Worm (Caenorhabditis elegans) whole organism, mixed stage, embryonic: ENCODE measurements around the gene fbxa-169.

Source experiments
- M03D4.4 ChIP-seq: sonication (generic microtip); optimal IDR thresholded peaks from 2 replicates; lab custom pipeline; 2017; ENCODE audit warnings: mild to moderate bottlenecking, missing genetic modification characterization, missing compliant biosample characterization
- bed-3 ChIP-seq: fragments of 200-800 bp; sonication (Bioruptor generic); optimal IDR thresholded peaks from 3 replicates; lab custom pipeline; 2018; ENCODE audit warnings: mild to moderate bottlenecking, missing genetic modification characterization, moderate library complexity, missing compliant biosample characterization
- blmp-1 ChIP-seq: fragments of 150-350 bp; optimal IDR thresholded peaks from 2 replicates; lab custom pipeline; 2014; ENCODE audit warnings: missing biosample characterization, missing genetic modification characterization
- ceh-39 ChIP-seq: fragments of 150-350 bp; optimal IDR thresholded peaks from 2 replicates; lab custom pipeline; 2014; ENCODE audit warnings: missing biosample characterization, missing genetic modification characterization
- ceh-43 ChIP-seq: fragments of 200-800 bp; sonication (Bioruptor generic); optimal IDR thresholded peaks from 2 replicates; lab custom pipeline; 2018; ENCODE audit warnings: mild to moderate bottlenecking, missing genetic modification characterization, moderate library complexity, missing compliant biosample characterization
- ceh-83 ChIP-seq: fragments of 200-800 bp; sonication (Bioruptor generic); optimal IDR thresholded peaks from 2 replicates; lab custom pipeline; 2018; ENCODE audit warnings: mild to moderate bottlenecking, missing genetic modification characterization, missing compliant biosample characterization
- ces-1 ChIP-seq: fragments of 150-350 bp; optimal IDR thresholded peaks from 2 replicates; lab custom pipeline; 2014; ENCODE audit warnings: missing biosample characterization, missing genetic modification reagents, missing genetic modification characterization
- cnd-1 ChIP-seq: fragments of 200-800 bp; sonication (Bioruptor generic); optimal IDR thresholded peaks from 2 replicates; lab custom pipeline; 2018; ENCODE audit warnings: mild to moderate bottlenecking, missing genetic modification characterization, missing compliant biosample characterization
- drap-1 ChIP-seq: fragments of 200-800 bp; sonication (Bioruptor generic); optimal IDR thresholded peaks from 3 replicates; lab custom pipeline; 2018; ENCODE audit warnings: mild to moderate bottlenecking, missing genetic modification characterization, missing compliant biosample characterization
- elt-1 ChIP-seq: sonication (generic microtip); optimal IDR thresholded peaks from 2 replicates; lab custom pipeline; 2017; ENCODE audit warnings: missing genetic modification characterization, mild to moderate bottlenecking, missing compliant biosample characterization, antibody characterized with exemption, moderate library complexity, borderline replicate concordance; ENCODE audit not compliant: insufficient read depth
- elt-3 ChIP-seq: fragments of 150-350 bp; optimal IDR thresholded peaks from 2 replicates; lab custom pipeline; 2014; ENCODE audit warnings: missing biosample characterization, missing genetic modification characterization
- flh-1 ChIP-seq: fragments of 200-800 bp; sonication (Bioruptor generic); optimal IDR thresholded peaks from 2 replicates; lab custom pipeline; 2018; ENCODE audit warnings: mild to moderate bottlenecking, missing genetic modification characterization, moderate library complexity, missing compliant biosample characterization
- ham-2 ChIP-seq: fragments of 200-800 bp; sonication (Bioruptor generic); optimal IDR thresholded peaks from 2 replicates; lab custom pipeline; 2018; ENCODE audit warnings: mild to moderate bottlenecking, missing genetic modification characterization, missing compliant biosample characterization
- hlh-1 ChIP-seq: fragments of 150-350 bp; optimal IDR thresholded peaks from 2 replicates; lab custom pipeline; 2014; ENCODE audit warnings: missing biosample characterization, missing genetic modification reagents, missing genetic modification characterization
- lin-13 ChIP-seq: fragments of 150-350 bp; optimal IDR thresholded peaks from 2 replicates; lab custom pipeline; 2014; ENCODE audit warnings: missing biosample characterization, missing genetic modification characterization
- lin-32 ChIP-seq: fragments of 200-800 bp; sonication (Bioruptor generic); optimal IDR thresholded peaks from 2 replicates; lab custom pipeline; 2018; ENCODE audit warnings: mild to moderate bottlenecking, missing genetic modification characterization, missing compliant biosample characterization
- lsy-2 ChIP-seq: fragments of 150-350 bp; optimal IDR thresholded peaks from 2 replicates; lab custom pipeline; 2014; ENCODE audit warnings: missing biosample characterization, missing genetic modification characterization
- mab-5 ChIP-seq: fragments of 150-350 bp; optimal IDR thresholded peaks from 2 replicates; lab custom pipeline; 2014; ENCODE audit warnings: missing biosample characterization, missing genetic modification characterization
- mep-1 ChIP-seq: fragments of 150-350 bp; optimal IDR thresholded peaks from 2 replicates; lab custom pipeline; 2017; ENCODE audit warnings: missing biosample characterization, missing genetic modification reagents, missing genetic modification characterization, inconsistent platforms
- mls-2 ChIP-seq: sonication (generic microtip); optimal IDR thresholded peaks from 2 replicates; lab custom pipeline; 2016; ENCODE audit warnings: mild to moderate bottlenecking, missing genetic modification characterization, moderate library complexity, missing compliant biosample characterization
- nhr-12 ChIP-seq: fragments of 150-350 bp; optimal IDR thresholded peaks from 2 replicates; lab custom pipeline; 2014; ENCODE audit warnings: missing biosample characterization, missing genetic modification characterization
- nhr-2 ChIP-seq: fragments of 150-350 bp; optimal IDR thresholded peaks from 2 replicates; lab custom pipeline; 2014; ENCODE audit warnings: missing biosample characterization, missing genetic modification characterization
- nhr-237 ChIP-seq: fragments of 150-350 bp; optimal IDR thresholded peaks from 2 replicates; lab custom pipeline; 2014; ENCODE audit warnings: missing biosample characterization, missing genetic modification characterization
- nhr-76 ChIP-seq: sonication (generic microtip); optimal IDR thresholded peaks from 2 replicates; lab custom pipeline; 2017; ENCODE audit warnings: missing biosample characterization, missing genetic modification characterization
- pha-4 ChIP-seq: fragments of 150-350 bp; optimal IDR thresholded peaks from 2 replicates; lab custom pipeline; 2018; ENCODE audit warnings: missing biosample characterization, missing genetic modification reagents, missing genetic modification characterization
- sem-2 ChIP-seq: fragments of 200-800 bp; sonication (Bioruptor generic); optimal IDR thresholded peaks from 2 replicates; lab custom pipeline; 2018; ENCODE audit warnings: mild to moderate bottlenecking, missing genetic modification characterization, missing compliant biosample characterization
- snpc-4 ChIP-seq: fragments of 150-350 bp; optimal IDR thresholded peaks from 2 replicates; lab custom pipeline; 2014; ENCODE audit warnings: missing biosample characterization, missing genetic modification characterization
- sptf-1 ChIP-seq: sonication (generic microtip); optimal IDR thresholded peaks from 2 replicates; lab custom pipeline; 2017; ENCODE audit warnings: mild to moderate bottlenecking, missing genetic modification characterization, moderate library complexity, missing compliant biosample characterization
- tbx-8 ChIP-seq: fragments of 200-800 bp; sonication (Bioruptor generic); optimal IDR thresholded peaks from 2 replicates; lab custom pipeline; 2018; ENCODE audit warnings: mild to moderate bottlenecking, missing genetic modification characterization, moderate library complexity, missing compliant biosample characterization
- unc-120 ChIP-seq: sonication (generic microtip); optimal IDR thresholded peaks from 2 replicates; lab custom pipeline; 2017; ENCODE audit warnings: missing genetic modification characterization, missing compliant biosample characterization; ENCODE audit not compliant: poor library complexity, severe bottlenecking
- unc-39 ChIP-seq: fragments of 150-350 bp; optimal IDR thresholded peaks from 2 replicates; lab custom pipeline; 2014; ENCODE audit warnings: missing biosample characterization, missing genetic modification characterization
- unc-62 ChIP-seq: fragments of 150-350 bp; optimal IDR thresholded peaks from 2 replicates; lab custom pipeline; 2014; ENCODE audit warnings: missing biosample characterization, missing genetic modification reagents, missing genetic modification characterization
- zip-8 ChIP-seq: fragments of 150-350 bp; optimal IDR thresholded peaks from 2 replicates; lab custom pipeline; 2014; ENCODE audit warnings: missing biosample characterization, missing genetic modification characterization
- ztf-11 ChIP-seq: fragments of 150-350 bp; optimal IDR thresholded peaks from 2 replicates; lab custom pipeline; 2014; ENCODE audit warnings: missing biosample characterization, missing genetic modification characterization

fbxa-169 gene

ce11 chrII:13672057-13672456, 23.7 kb downstream of the fbxa-169 start:
- no peak for TF ChIP-seq lin-32
- no peak for TF ChIP-seq lin-13 (tag; lab: Kevin White, UChicago)
- TF ChIP-seq pha-4 (tag; lab: Kevin White, UChicago): no peak
- TF ChIP-seq zip-8 (tag; lab: Kevin White, UChicago): no peak
- no peak for TF ChIP-seq mls-2 (tag; lab: Kevin White, UChicago)
- no peak for TF ChIP-seq ztf-11 (tag; lab: Kevin White, UChicago)
- TF ChIP-seq bed-3 (GFP tag; lab: Kevin White, UChicago): no peak
- TF ChIP-seq snpc-4 (tag; lab: Kevin White, UChicago): no peak
- TF ChIP-seq cnd-1 (tag; lab: Kevin White, UChicago): no peak
- no peak for TF ChIP-seq unc-62 (GFP tag; lab: Kevin White, UChicago)
- TF ChIP-seq unc-39 (tag; lab: Kevin White, UChicago): no peak
- no peak for TF ChIP-seq hlh-1 (tag; lab: Kevin White, UChicago)
- TF ChIP-seq unc-120 (tag; lab: Kevin White, UChicago): no peak
- no peak for TF ChIP-seq nhr-2 (tag; lab: Kevin White, UChicago)
- TF ChIP-seq ham-2 (GFP tag; lab: Kevin White, UChicago): no peak
- TF ChIP-seq lsy-2 (tag; lab: Kevin White, UChicago): no peak
- TF ChIP-seq flh-1 (GFP tag; lab: Kevin White, UChicago): no peak
- no peak for TF ChIP-seq nhr-76 (tag; lab: Kevin White, UChicago)
- TF ChIP-seq elt-3 (tag; lab: Kevin White, UChicago): no peak
- TF ChIP-seq drap-1: no peak

- no peak for TF ChIP-seq mep-1 (tag; lab: Kevin White, UChicago)
- no peak for TF ChIP-seq mab-5
- no peak for TF ChIP-seq flh-1 (GFP tag; lab: Kevin White, UChicago)
- TF ChIP-seq lin-13 (tag; lab: Kevin White, UChicago): no peak
- TF ChIP-seq lin-32: no peak
- no peak for TF ChIP-seq drap-1
- TF ChIP-seq zip-8 (tag; lab: Kevin White, UChicago): no peak
- no peak for TF ChIP-seq sem-2 (GFP tag; lab: Kevin White, UChicago)
- no peak for TF ChIP-seq M03D4.4 (tag; lab: Kevin White, UChicago)
- TF ChIP-seq nhr-237 (tag; lab: Kevin White, UChicago): no peak
- no peak for TF ChIP-seq tbx-8 (GFP tag; lab: Kevin White, UChicago)
- TF ChIP-seq unc-62 (GFP tag; lab: Kevin White, UChicago): no peak
- no peak for TF ChIP-seq unc-120 (tag; lab: Kevin White, UChicago)
- TF ChIP-seq ceh-43 (GFP tag; lab: Kevin White, UChicago): no peak
- TF ChIP-seq hlh-1 (tag; lab: Kevin White, UChicago): no peak
- TF ChIP-seq ceh-83 (GFP tag; lab: Kevin White, UChicago): no peak
- TF ChIP-seq sptf-1 (tag; lab: Kevin White, UChicago): no peak
- TF ChIP-seq cnd-1 (tag; lab: Kevin White, UChicago): no peak
- no peak for TF ChIP-seq snpc-4 (tag; lab: Kevin White, UChicago)
- TF ChIP-seq, all 35 proteins: peak for 0
Measured at ce11 chrII:13673605-13674193, 25.4 kb downstream of the fbxa-169 start.

ce11 chrII:13675212-13675611, 26.9 kb downstream of the fbxa-169 start:
- TF ChIP-seq snpc-4 (tag; lab: Kevin White, UChicago): no peak
- no peak for TF ChIP-seq sptf-1 (tag; lab: Kevin White, UChicago)
- no peak for TF ChIP-seq elt-3 (tag; lab: Kevin White, UChicago)
- TF ChIP-seq unc-39 (tag; lab: Kevin White, UChicago): no peak
- no peak for TF ChIP-seq M03D4.4 (tag; lab: Kevin White, UChicago)
- TF ChIP-seq unc-120 (tag; lab: Kevin White, UChicago): no peak
- no peak for TF ChIP-seq zip-8 (tag; lab: Kevin White, UChicago)
- TF ChIP-seq mep-1 (tag; lab: Kevin White, UChicago): no peak
- no peak for TF ChIP-seq mls-2 (tag; lab: Kevin White, UChicago)
- TF ChIP-seq ceh-83 (GFP tag; lab: Kevin White, UChicago): no peak
- no peak for TF ChIP-seq ham-2 (GFP tag; lab: Kevin White, UChicago)
- TF ChIP-seq ztf-11 (tag; lab: Kevin White, UChicago): no peak
- no peak for TF ChIP-seq ceh-39 (tag; lab: Kevin White, UChicago)

ce11 chrII:13677927-13678326, 29.6 kb downstream of the fbxa-169 start:
- TF ChIP-seq mep-1 (tag; lab: Kevin White, UChicago) (no peak), tbx-8 (GFP tag; lab: Kevin White, UChicago) (no peak), zip-8 (tag; lab: Kevin White, UChicago) (no peak), M03D4.4 (tag; lab: Kevin White, UChicago) (no peak), ztf-11 (tag; lab: Kevin White, UChicago) (no peak), nhr-12 (tag; lab: Kevin White, UChicago) (no peak), snpc-4 (tag; lab: Kevin White, UChicago) (no peak), elt-1 (tag; lab: Kevin White, UChicago) (no peak), unc-62 (GFP tag; lab: Kevin White, UChicago) (no peak), ceh-39 (tag; lab: Kevin White, UChicago) (no peak), ces-1 (GFP tag; lab: Kevin White, UChicago) (no peak), ceh-43 (GFP tag; lab: Kevin White, UChicago) (no peak), unc-39 (tag; lab: Kevin White, UChicago) (no peak), blmp-1 (tag; lab: Kevin White, UChicago) (no peak), hlh-1 (tag; lab: Kevin White, UChicago) (no peak), cnd-1 (tag; lab: Kevin White, UChicago) (no peak)
